Worm (Caenorhabditis elegans) whole organism, midembryonic: Measurements from ENCODE around the gene R10E11.9.
A peak's percentile ranks its signal among the peaks of the same experiment; 100 is the strongest.

Experiments
- T22C8.4 ChIP-seq: fragments of 200-800 bp; sonication (Bioruptor generic); IDR thresholded peaks from 2 replicates; pipeline ENCODE4 v1.3.6; 2022; ENCODE audit warnings: missing genetic modification characterization, missing compliant biosample characterization
- med-1 ChIP-seq: sonication (generic microtip); optimal IDR thresholded peaks from 2 replicates; lab custom pipeline; 2017; ENCODE audit warnings: missing genetic modification characterization, mild to moderate bottlenecking, missing compliant biosample characterization, antibody characterized with exemption, missing genetic modification reagents; ENCODE audit not compliant: insufficient read depth
- ztf-23 ChIP-seq: fragments of 200-800 bp; sonication (Bioruptor generic); IDR thresholded peaks from 2 replicates; pipeline ENCODE4 v1.3.6; 2022; ENCODE audit warnings: missing genetic modification reagents, missing genetic modification characterization, missing compliant biosample characterization
- ztf-29 ChIP-seq: fragments of 200-800 bp; sonication (Bioruptor generic); IDR thresholded peaks from 2 replicates; pipeline ENCODE4 v1.3.6; 2022; ENCODE audit warnings: missing genetic modification reagents, missing genetic modification characterization, missing compliant biosample characterization

DNA sequence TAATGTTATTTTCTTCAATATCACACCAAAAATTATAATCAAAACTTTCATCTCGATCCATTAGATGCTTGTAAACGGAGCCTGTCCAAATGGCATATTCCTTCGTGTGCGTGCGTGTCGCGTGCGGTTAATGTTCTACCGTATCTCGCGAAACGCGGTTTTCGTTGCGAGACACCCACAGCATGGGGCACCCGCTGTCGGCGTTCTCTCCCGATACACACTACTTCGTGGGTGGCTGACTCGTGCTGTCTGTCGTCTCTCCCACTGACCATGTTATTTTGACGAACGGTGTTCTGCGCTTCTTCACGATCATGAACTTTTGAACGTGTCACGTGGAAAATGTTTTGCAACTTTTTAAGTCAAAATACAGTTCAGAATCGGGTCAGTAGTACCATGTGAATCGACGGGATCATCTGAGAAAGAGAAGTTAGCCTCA is 28.0 kb downstream of the R10E11.9 start:
- TF ChIP-seq ztf-23 (GFP tag; lab: Robert Waterston, UW) (peak; percentile 83), ztf-29 (GFP tag; lab: Robert Waterston, UW) (peak; percentile 64), T22C8.4 (peak; percentile 28), med-1 (GFP tag; lab: Kevin White, UChicago) (no peak)
